Worm (Caenorhabditis elegans) whole organism, early embryonic: ENCODE measurements around the gene natc-1.
A peak's percentile ranks its signal among the peaks of the same experiment; 100 is the strongest.

ENCODE experiments used
- B0310.2 ChIP-seq: sonication (generic microtip); optimal IDR thresholded peaks from 2 replicates; lab custom pipeline; 2016; ENCODE audit warnings: mild to moderate bottlenecking, missing genetic modification characterization, missing compliant biosample characterization
- F13C5.2 ChIP-seq: sonication (generic microtip); optimal IDR thresholded peaks from 2 replicates; lab custom pipeline; 2017; ENCODE audit warnings: mild to moderate bottlenecking, missing genetic modification characterization, inconsistent platforms, missing compliant biosample characterization
- aly-1 ChIP-seq: sonication (generic microtip); optimal IDR thresholded peaks from 2 replicates; lab custom pipeline; 2016; ENCODE audit warnings: missing genetic modification characterization, missing compliant biosample characterization
- ama-1 ChIP-seq: fragments of 150-350 bp; optimal IDR thresholded peaks from 2 replicates; lab custom pipeline; 2014
- ceh-13 ChIP-seq: fragments of 200-800 bp; sonication (Bioruptor generic); optimal IDR thresholded peaks from 2 replicates; lab custom pipeline; 2018; ENCODE audit warnings: mild to moderate bottlenecking, missing genetic modification characterization, missing compliant biosample characterization
- ceh-36 ChIP-seq: sonication (generic microtip); optimal IDR thresholded peaks from 2 replicates; lab custom pipeline; 2016; ENCODE audit warnings: missing genetic modification characterization, inconsistent platforms, missing compliant biosample characterization
- ets-7 ChIP-seq: sonication (generic microtip); optimal IDR thresholded peaks from 2 replicates; lab custom pipeline; 2016; ENCODE audit warnings: missing genotype, missing genetic modification characterization, missing compliant biosample characterization
- flt-1 ChIP-seq: fragments of 200-800 bp; sonication (Bioruptor generic); IDR thresholded peaks from 2 replicates; pipeline ENCODE4 v1.3.6; 2022; ENCODE audit warnings: missing genetic modification characterization, missing compliant biosample characterization
- hmbx-1 ChIP-seq: sonication (generic microtip); optimal IDR thresholded peaks from 2 replicates; lab custom pipeline; 2016; ENCODE audit warnings: mild to moderate bottlenecking, missing genetic modification characterization, missing compliant biosample characterization
- hmg-4 ChIP-seq: fragments of 200-800 bp; sonication (Bioruptor generic); optimal IDR thresholded peaks from 2 replicates; lab custom pipeline; 2018; ENCODE audit warnings: mild to moderate bottlenecking, missing genetic modification characterization, missing compliant biosample characterization
- hnd-1 ChIP-seq: sonication (generic microtip); optimal IDR thresholded peaks from 2 replicates; lab custom pipeline; 2016; ENCODE audit warnings: missing genetic modification characterization, missing compliant biosample characterization
- pes-1 ChIP-seq: fragments of 200-800 bp; sonication (Bioruptor generic); IDR thresholded peaks from 2 replicates; pipeline ENCODE4 v1.3.6; 2022; ENCODE audit warnings: missing genetic modification reagents, missing genetic modification characterization, missing compliant biosample characterization
- scrt-1 ChIP-seq: fragments of 200-800 bp; sonication (Bioruptor generic); IDR thresholded peaks from 2 replicates; pipeline ENCODE4 v1.3.6; 2022; ENCODE audit warnings: missing genetic modification characterization, missing compliant biosample characterization
- sea-1 ChIP-seq: fragments of 200-800 bp; sonication (Bioruptor generic); conservative IDR thresholded peaks from 2 replicates; pipeline ENCODE4 v1.3.6; 2022; ENCODE audit warnings: missing genetic modification characterization, missing compliant biosample characterization
- tbx-11 ChIP-seq: fragments of 200-800 bp; sonication (Bioruptor generic); IDR thresholded peaks from 2 replicates; pipeline ENCODE4 v1.3.6; 2022; ENCODE audit warnings: missing genetic modification characterization, missing compliant biosample characterization
- tbx-37 ChIP-seq: fragments of 200-800 bp; sonication (Bioruptor generic); conservative IDR thresholded peaks from 2 replicates; pipeline ENCODE4 v1.3.6; 2022; ENCODE audit warnings: missing genetic modification reagents, missing genetic modification characterization, missing compliant biosample characterization
- tra-4 ChIP-seq: sonication (generic microtip); optimal IDR thresholded peaks from 2 replicates; lab custom pipeline; 2017; ENCODE audit warnings: missing genetic modification characterization, missing compliant biosample characterization

Gene natc-1

DNA sequence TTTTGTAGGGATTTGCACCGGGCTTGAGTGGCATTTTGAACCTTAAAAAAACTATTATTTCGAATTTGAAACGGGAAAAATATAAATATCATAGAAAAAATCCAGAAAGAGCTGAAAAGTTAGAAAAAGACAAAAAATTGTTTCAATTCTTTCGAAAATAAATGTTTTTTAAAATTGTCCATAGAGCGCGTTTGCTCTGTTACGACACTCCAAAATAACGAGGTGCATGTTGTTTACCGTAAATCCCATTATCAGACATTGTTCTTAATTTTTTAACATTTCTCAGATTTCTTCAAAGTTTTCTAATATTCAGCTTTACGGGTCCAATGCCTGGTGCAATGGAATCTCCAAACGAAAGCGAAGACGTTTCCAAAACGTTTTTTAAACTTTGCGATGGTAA lies at the start of gene natc-1, which contains the start of gene dnj-22:
Gene natc-1, plus strand, starts transcription at position 286 of the 400 bp plus-strand sequence.
Gene dnj-22, minus strand, starts transcription at position 47 of the 400 bp plus-strand sequence.
- TF ChIP-seq ceh-36: no peak
- TF ChIP-seq F13C5.2 (tag; lab: Kevin White, UChicago): peak; percentile 36

DNA sequence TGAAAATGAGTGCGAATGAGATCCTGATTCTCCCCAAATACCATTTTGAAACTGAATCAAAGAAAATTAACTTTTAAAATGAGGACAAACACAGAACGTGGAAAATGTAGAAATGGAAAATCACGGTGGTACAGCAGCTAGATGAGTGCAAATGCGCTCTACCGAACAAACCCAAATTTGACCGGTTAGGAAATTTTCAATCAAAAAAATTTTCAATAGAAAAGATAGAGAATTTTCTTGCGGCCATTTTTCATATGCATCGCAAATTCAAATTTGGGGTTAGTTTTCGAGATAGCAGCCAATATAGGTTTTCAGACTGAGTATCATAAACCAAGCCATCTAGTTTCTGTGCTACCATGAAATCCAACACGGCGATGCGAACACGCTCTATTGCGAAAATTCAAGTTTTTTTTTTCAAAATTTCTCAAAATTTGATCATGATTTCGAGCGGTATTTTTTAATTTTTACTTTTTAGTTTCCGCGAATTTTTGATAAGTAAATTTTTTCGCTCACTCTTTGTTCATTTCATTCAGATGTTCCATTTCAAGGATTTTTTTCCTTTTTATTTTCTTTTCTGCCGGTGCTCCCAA lies 48.6 kb upstream of the natc-1 start, which contains the start of gene vha-18:
Gene vha-18, minus strand, starts transcription at position 51 of the 590 bp plus-strand sequence.
- no peak for TF ChIP-seq flt-1
- TF ChIP-seq ceh-36: no peak
- no peak for TF ChIP-seq scrt-1 (GFP tag; lab: Robert Waterston, UW)
- no peak for TF ChIP-seq sea-1
- no peak for TF ChIP-seq tra-4 (tag; lab: Kevin White, UChicago)
- TF ChIP-seq ama-1 (lab: Kevin White, UChicago): no peak
- no peak for TF ChIP-seq ceh-13 (GFP tag; lab: Kevin White, UChicago)
- no peak for TF ChIP-seq tbx-37 (GFP tag; lab: Robert Waterston, UW)
- TF ChIP-seq pes-1: no peak
- no peak for TF ChIP-seq hnd-1 (tag; lab: Kevin White, UChicago)
- TF ChIP-seq B0310.2: no peak
- TF ChIP-seq ets-7: no peak
- TF ChIP-seq hmg-4: no peak
- TF ChIP-seq tbx-11 (GFP tag; lab: Robert Waterston, UW): no peak
- TF ChIP-seq F13C5.2 (tag; lab: Kevin White, UChicago): no peak

DNA sequence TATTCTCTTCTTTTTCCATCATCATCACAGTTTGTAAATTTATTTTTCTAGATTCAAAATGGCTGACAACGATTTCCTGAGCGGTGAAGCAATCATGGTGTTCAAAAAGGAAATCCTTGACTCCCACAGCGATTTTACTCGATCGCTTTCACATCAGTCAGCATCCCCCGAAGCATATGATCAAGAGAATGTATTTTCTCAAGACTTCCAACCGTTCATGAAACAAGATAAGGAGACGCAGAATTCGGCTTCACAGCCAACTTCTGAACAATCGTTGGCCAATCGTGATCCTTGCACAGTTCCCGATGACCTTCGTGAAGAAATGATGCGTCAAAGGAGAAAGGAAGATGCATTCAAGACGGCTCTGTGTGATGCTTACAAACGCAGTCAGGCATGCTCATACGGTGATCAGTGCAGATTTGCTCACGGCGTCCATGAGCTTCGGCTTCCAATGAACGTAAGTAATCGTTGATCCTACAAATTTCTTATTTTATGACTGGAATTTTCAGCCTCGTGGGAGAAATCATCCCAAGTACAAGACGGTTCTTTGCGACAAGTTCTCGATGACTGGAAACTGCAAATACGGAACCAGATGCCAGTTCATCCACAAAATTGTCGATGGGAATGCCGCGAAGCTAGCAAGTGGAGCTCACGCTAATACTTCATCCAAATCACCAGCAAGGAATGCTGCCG lies 48.0 kb upstream of the natc-1 start, which contains the start of gene pos-1:
Gene pos-1, plus strand, starts transcription at position 51 of the 693 bp plus-strand sequence.
- TF ChIP-seq flt-1: no peak
- no peak for TF ChIP-seq hnd-1 (tag; lab: Kevin White, UChicago)
- TF ChIP-seq hmg-4: no peak
- no peak for TF ChIP-seq hmbx-1 (tag; lab: Kevin White, UChicago)
- TF ChIP-seq sea-1: no peak
- no peak for TF ChIP-seq ets-7
- no peak for TF ChIP-seq B0310.2
- TF ChIP-seq aly-1 (tag; lab: Kevin White, UChicago): no peak
- no peak for TF ChIP-seq ceh-13 (GFP tag; lab: Kevin White, UChicago)
- no peak for TF ChIP-seq tra-4 (tag; lab: Kevin White, UChicago)
- no peak for TF ChIP-seq ceh-36
- TF ChIP-seq tbx-37 (GFP tag; lab: Robert Waterston, UW): no peak
- no peak for TF ChIP-seq F13C5.2 (tag; lab: Kevin White, UChicago)
- TF ChIP-seq ama-1 (lab: Kevin White, UChicago): no peak
- TF ChIP-seq pes-1: no peak
- no peak for TF ChIP-seq scrt-1 (GFP tag; lab: Robert Waterston, UW)
- no peak for TF ChIP-seq tbx-11 (GFP tag; lab: Robert Waterston, UW)

DNA sequence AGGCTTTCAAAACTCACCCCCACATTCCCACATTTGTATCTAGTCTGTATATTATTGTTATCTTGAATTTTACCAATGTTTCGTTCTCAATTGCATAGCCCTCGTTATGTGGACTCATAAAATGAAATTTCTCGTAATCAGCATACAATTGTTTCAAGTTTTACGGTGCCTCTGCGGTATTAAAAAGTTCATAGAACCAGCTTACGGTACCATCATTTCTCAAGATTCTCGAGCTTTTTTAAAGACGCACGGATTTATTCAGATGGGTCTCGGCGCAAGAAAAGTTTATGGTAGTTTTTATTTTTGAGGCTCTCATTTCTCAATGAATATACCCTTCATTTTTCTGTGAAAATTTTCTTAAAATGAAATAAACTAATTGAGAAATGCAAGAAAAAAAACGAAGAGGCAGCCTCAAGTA lies 47.0 kb upstream of the natc-1 start:
- no peak for TF ChIP-seq flt-1

DNA sequence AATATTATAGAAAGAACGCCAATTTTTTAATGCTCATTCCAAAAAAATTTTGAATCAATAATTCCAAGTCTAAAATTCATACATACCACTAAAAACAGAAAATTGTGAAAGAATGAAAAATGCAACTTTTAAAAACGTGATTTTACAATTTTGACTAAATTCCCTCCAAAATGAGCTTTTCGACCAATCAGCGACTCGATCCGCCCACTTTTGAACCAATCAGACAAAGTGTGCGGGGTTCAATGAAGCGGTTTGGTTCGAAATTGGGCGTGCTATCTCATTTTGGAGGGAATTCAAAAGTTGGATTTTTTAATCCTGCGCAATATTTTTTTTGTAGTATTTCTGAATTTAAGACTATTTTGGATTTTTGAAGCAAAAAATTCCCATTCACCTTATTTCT lies 44.9 kb upstream of the natc-1 start:
- TF ChIP-seq scrt-1 (GFP tag; lab: Robert Waterston, UW) (no peak), tbx-37 (GFP tag; lab: Robert Waterston, UW) (no peak), aly-1 (tag; lab: Kevin White, UChicago) (no peak), hmbx-1 (tag; lab: Kevin White, UChicago) (no peak), flt-1 (no peak)

DNA sequence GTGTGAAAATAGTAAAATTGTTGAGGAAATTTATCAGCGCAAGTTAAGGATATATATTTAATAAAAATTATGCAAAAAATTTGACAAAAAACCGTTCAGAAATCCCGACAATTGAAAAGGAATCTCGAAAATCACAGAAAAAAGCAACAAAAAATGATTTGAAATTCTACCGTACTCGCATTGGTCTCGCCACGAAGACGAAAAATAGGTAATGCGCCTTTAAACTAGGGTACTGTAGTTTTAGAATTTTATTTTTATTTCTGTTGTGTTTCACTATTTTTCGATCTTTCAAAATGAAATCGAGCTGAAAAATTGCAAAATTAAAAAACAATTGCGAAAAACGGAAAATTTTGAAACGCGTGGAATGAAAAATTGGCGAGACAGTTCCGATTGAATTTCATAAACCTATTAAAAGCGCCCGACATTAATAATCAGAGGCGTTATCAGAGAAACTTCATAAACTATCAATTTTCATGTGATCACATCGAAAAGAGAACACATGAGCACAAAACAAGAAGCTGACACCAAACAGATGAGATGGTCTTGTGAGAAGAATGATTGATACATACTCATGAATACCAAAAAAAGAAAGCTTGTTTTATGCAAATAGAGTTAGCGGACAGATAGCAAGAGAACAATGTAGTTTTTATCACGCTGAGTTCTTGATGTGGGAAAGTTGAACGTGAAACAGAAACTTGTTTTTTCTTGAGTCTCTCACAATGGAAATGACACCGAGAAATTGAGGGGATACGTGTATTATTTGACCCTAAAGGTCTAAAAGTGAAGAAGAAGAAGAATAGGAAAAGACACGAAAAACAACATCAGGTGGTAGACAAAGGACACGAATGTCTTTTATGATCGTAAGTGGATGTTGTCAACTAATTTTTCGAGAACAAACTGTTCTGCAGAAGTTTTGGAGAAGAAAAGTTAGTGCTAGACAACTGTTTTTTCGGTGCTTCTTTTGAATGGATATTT lies 37.0 kb upstream of the natc-1 start:
- no peak for TF ChIP-seq pes-1
- TF ChIP-seq tra-4 (tag; lab: Kevin White, UChicago): no peak
- TF ChIP-seq F13C5.2 (tag; lab: Kevin White, UChicago): no peak
- TF ChIP-seq B0310.2: no peak
- TF ChIP-seq flt-1: no peak
- TF ChIP-seq tbx-37 (GFP tag; lab: Robert Waterston, UW): no peak
- no peak for TF ChIP-seq hmg-4
- no peak for TF ChIP-seq ama-1 (lab: Kevin White, UChicago)

DNA sequence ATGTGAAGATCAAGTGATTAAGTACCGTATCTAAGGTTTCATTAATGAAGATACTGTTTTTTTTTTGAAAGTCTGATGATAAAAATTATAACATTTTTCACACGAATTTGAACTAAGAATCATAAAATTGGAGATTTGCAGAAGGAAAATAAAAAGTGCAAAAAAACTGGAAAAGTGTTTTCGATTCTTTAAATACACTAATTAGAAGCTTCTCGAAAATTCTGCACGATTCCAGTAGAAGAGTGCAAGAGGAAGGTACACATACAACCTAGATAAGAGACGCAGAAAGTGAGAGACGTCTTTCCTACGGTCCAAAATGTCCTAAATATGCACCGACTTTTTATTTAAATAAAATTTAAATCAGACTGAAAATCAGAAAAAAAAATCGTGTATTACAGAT lies 35.9 kb upstream of the natc-1 start:
- TF ChIP-seq scrt-1 (GFP tag; lab: Robert Waterston, UW): no peak
- TF ChIP-seq ets-7: no peak
- no peak for TF ChIP-seq sea-1
- no peak for TF ChIP-seq hmg-4
- no peak for TF ChIP-seq B0310.2
